Worm (Caenorhabditis elegans) whole organism, early embryonic: ENCODE measurements around the gene C44H4.4.
"Not testable (repeated sequence)": the region's sequence is repeated elsewhere in the genome, so short reads cannot be mapped to it uniquely, and the experiment has no call there.

Experiments
- B0310.2 ChIP-seq: sonication (generic microtip); optimal IDR thresholded peaks from 2 replicates; lab custom pipeline; 2016; ENCODE audit warnings: mild to moderate bottlenecking, missing genetic modification characterization, missing compliant biosample characterization
- F13C5.2 ChIP-seq: sonication (generic microtip); optimal IDR thresholded peaks from 2 replicates; lab custom pipeline; 2017; ENCODE audit warnings: mild to moderate bottlenecking, missing genetic modification characterization, inconsistent platforms, missing compliant biosample characterization
- aly-1 ChIP-seq: sonication (generic microtip); optimal IDR thresholded peaks from 2 replicates; lab custom pipeline; 2016; ENCODE audit warnings: missing genetic modification characterization, missing compliant biosample characterization
- ama-1 ChIP-seq: fragments of 150-350 bp; optimal IDR thresholded peaks from 2 replicates; lab custom pipeline; 2014
- ceh-13 ChIP-seq: fragments of 200-800 bp; sonication (Bioruptor generic); optimal IDR thresholded peaks from 2 replicates; lab custom pipeline; 2018; ENCODE audit warnings: mild to moderate bottlenecking, missing genetic modification characterization, missing compliant biosample characterization
- ceh-36 ChIP-seq: sonication (generic microtip); optimal IDR thresholded peaks from 2 replicates; lab custom pipeline; 2016; ENCODE audit warnings: missing genetic modification characterization, inconsistent platforms, missing compliant biosample characterization
- ets-7 ChIP-seq: sonication (generic microtip); optimal IDR thresholded peaks from 2 replicates; lab custom pipeline; 2016; ENCODE audit warnings: missing genotype, missing genetic modification characterization, missing compliant biosample characterization
- flt-1 ChIP-seq: fragments of 200-800 bp; sonication (Bioruptor generic); IDR thresholded peaks from 2 replicates; pipeline ENCODE4 v1.3.6; 2022; ENCODE audit warnings: missing genetic modification characterization, missing compliant biosample characterization
- hmbx-1 ChIP-seq: sonication (generic microtip); optimal IDR thresholded peaks from 2 replicates; lab custom pipeline; 2016; ENCODE audit warnings: mild to moderate bottlenecking, missing genetic modification characterization, missing compliant biosample characterization
- hmg-4 ChIP-seq: fragments of 200-800 bp; sonication (Bioruptor generic); optimal IDR thresholded peaks from 2 replicates; lab custom pipeline; 2018; ENCODE audit warnings: mild to moderate bottlenecking, missing genetic modification characterization, missing compliant biosample characterization
- hnd-1 ChIP-seq: sonication (generic microtip); optimal IDR thresholded peaks from 2 replicates; lab custom pipeline; 2016; ENCODE audit warnings: missing genetic modification characterization, missing compliant biosample characterization
- pes-1 ChIP-seq: fragments of 200-800 bp; sonication (Bioruptor generic); IDR thresholded peaks from 2 replicates; pipeline ENCODE4 v1.3.6; 2022; ENCODE audit warnings: missing genetic modification reagents, missing genetic modification characterization, missing compliant biosample characterization
- scrt-1 ChIP-seq: fragments of 200-800 bp; sonication (Bioruptor generic); IDR thresholded peaks from 2 replicates; pipeline ENCODE4 v1.3.6; 2022; ENCODE audit warnings: missing genetic modification characterization, missing compliant biosample characterization
- sea-1 ChIP-seq: fragments of 200-800 bp; sonication (Bioruptor generic); conservative IDR thresholded peaks from 2 replicates; pipeline ENCODE4 v1.3.6; 2022; ENCODE audit warnings: missing genetic modification characterization, missing compliant biosample characterization
- tbx-11 ChIP-seq: fragments of 200-800 bp; sonication (Bioruptor generic); IDR thresholded peaks from 2 replicates; pipeline ENCODE4 v1.3.6; 2022; ENCODE audit warnings: missing genetic modification characterization, missing compliant biosample characterization
- tbx-37 ChIP-seq: fragments of 200-800 bp; sonication (Bioruptor generic); conservative IDR thresholded peaks from 2 replicates; pipeline ENCODE4 v1.3.6; 2022; ENCODE audit warnings: missing genetic modification reagents, missing genetic modification characterization, missing compliant biosample characterization
- tra-4 ChIP-seq: sonication (generic microtip); optimal IDR thresholded peaks from 2 replicates; lab custom pipeline; 2017; ENCODE audit warnings: missing genetic modification characterization, missing compliant biosample characterization

C44H4.4 gene

DNA sequence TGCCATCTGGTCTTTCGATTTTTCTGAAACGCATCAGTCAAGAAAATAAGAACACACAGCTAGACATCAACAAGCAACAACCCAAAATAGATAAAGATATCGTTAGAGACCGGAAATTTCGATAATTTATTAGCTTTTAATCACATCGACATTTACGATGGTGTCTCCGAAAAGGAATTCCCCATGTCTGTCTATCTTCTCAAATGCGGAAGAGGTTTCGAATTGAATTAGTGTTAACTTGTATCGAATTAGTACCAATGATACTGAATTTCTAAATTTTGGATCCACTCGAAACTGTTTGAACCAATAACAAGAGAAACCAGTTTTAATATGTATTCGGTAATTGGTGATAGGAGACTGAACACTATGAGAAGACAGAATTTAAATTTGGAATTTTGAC lies 54.3 kb downstream of the C44H4.4 start:
- TF ChIP-seq ceh-36 (tag; lab: Kevin White, UChicago): no peak
- TF ChIP-seq ets-7 (tag; lab: Kevin White, UChicago): no peak
- TF ChIP-seq hnd-1 (tag; lab: Kevin White, UChicago): no peak
- no peak for TF ChIP-seq hmbx-1 (tag; lab: Kevin White, UChicago)
- TF ChIP-seq ama-1 (lab: Kevin White, UChicago): no peak
- TF ChIP-seq tbx-11 (GFP tag; lab: Robert Waterston, UW): no peak
- no peak for TF ChIP-seq tbx-37 (GFP tag; lab: Robert Waterston, UW)
- no peak for TF ChIP-seq flt-1 (GFP tag; lab: Robert Waterston, UW)
- TF ChIP-seq tra-4 (tag; lab: Kevin White, UChicago): no peak
- TF ChIP-seq pes-1 (GFP tag; lab: Robert Waterston, UW): no peak
- no peak for TF ChIP-seq aly-1 (tag; lab: Kevin White, UChicago)
- TF ChIP-seq B0310.2: no peak
- no peak for TF ChIP-seq scrt-1 (GFP tag; lab: Robert Waterston, UW)
- TF ChIP-seq hmg-4: no peak
- TF ChIP-seq sea-1 (GFP tag; lab: Robert Waterston, UW): no peak
- TF ChIP-seq F13C5.2 (tag; lab: Kevin White, UChicago): no peak
- TF ChIP-seq ceh-13 (GFP tag; lab: Kevin White, UChicago): no peak

DNA sequence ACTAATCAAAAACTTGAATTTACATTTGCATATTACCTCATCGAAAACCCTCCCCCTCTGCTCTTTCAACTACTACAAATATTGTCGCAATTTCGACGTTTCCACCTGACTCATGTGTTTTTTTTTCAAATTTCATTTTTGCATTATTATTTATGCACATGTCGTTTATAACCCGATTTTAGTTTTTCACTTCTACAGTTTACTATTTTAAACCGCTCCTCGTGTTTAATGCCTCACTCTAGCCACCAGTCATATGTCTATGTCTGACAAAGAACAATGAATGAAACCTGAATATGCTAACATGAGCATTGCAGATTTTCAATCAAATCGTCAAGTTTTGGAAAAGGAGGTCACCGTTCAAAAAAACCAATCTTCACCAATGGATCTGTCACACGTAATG lies 54.8 kb downstream of the C44H4.4 start, which contains the start of gene T24C2.5:
Gene T24C2.5, plus strand, starts transcription at position 301 of the 400 bp plus-strand sequence.
- TF ChIP-seq flt-1 (GFP tag; lab: Robert Waterston, UW): no peak
- TF ChIP-seq tbx-11 (GFP tag; lab: Robert Waterston, UW): no peak
- no peak for TF ChIP-seq scrt-1 (GFP tag; lab: Robert Waterston, UW)
- TF ChIP-seq ceh-13 (GFP tag; lab: Kevin White, UChicago): no peak
- no peak for TF ChIP-seq ets-7 (tag; lab: Kevin White, UChicago)
- no peak for TF ChIP-seq hmg-4
- no peak for TF ChIP-seq tra-4 (tag; lab: Kevin White, UChicago)
- no peak for TF ChIP-seq pes-1 (GFP tag; lab: Robert Waterston, UW)
- no peak for TF ChIP-seq hnd-1 (tag; lab: Kevin White, UChicago)
- no peak for TF ChIP-seq hmbx-1 (tag; lab: Kevin White, UChicago)

ce11 chrX:14530107-14530506 lies 58.8 kb downstream of the C44H4.4 start, which contains the start of gene nspc-20:
TSS of gene nspc-20 (minus strand) at chrX:14530207.
- TF ChIP-seq tra-4 (tag; lab: Kevin White, UChicago): no peak
- TF ChIP-seq scrt-1 (GFP tag; lab: Robert Waterston, UW): no peak
- TF ChIP-seq sea-1 (GFP tag; lab: Robert Waterston, UW): no peak
- TF ChIP-seq tbx-37 (GFP tag; lab: Robert Waterston, UW): no peak
- no peak for TF ChIP-seq ama-1 (lab: Kevin White, UChicago)
- TF ChIP-seq B0310.2: no peak
- no peak for TF ChIP-seq ets-7 (tag; lab: Kevin White, UChicago)
- no peak for TF ChIP-seq hnd-1 (tag; lab: Kevin White, UChicago)
- TF ChIP-seq hmbx-1 (tag; lab: Kevin White, UChicago): no peak
- TF ChIP-seq F13C5.2 (tag; lab: Kevin White, UChicago): no peak
- no peak for TF ChIP-seq ceh-13 (GFP tag; lab: Kevin White, UChicago)
- no peak for TF ChIP-seq ceh-36 (tag; lab: Kevin White, UChicago)
- TF ChIP-seq pes-1 (GFP tag; lab: Robert Waterston, UW): no peak
- no peak for TF ChIP-seq hmg-4
- TF ChIP-seq tbx-11 (GFP tag; lab: Robert Waterston, UW): no peak
- TF ChIP-seq aly-1 (tag; lab: Kevin White, UChicago): no peak
- no peak for TF ChIP-seq flt-1 (GFP tag; lab: Robert Waterston, UW)

DNA sequence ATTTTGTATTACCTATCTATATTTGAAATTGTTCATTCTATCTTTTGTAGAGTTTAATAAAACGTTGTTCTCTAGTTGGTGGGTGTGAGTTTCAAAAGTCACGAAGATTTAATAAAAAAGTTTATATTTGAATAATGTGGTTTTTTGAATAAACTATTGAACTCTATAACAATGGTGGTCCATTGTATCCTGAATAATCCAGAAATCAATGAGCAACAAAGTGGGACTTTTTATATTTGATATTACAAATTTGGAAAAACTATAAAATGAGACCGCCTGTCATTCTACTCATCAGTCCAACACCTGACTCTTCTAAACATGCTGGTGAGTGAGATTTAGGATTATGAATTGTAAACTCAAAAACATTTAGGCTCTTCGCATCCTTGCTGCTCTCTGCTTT lies 60.5 kb downstream of the C44H4.4 start, which contains the start of gene nspc-19:
Gene nspc-19, plus strand, starts transcription at position 301 of the 400 bp plus-strand sequence.
- TF ChIP-seq tra-4 (tag; lab: Kevin White, UChicago); sea-1 (GFP tag; lab: Robert Waterston, UW); ets-7 (tag; lab: Kevin White, UChicago): not testable (repeated sequence)

DNA sequence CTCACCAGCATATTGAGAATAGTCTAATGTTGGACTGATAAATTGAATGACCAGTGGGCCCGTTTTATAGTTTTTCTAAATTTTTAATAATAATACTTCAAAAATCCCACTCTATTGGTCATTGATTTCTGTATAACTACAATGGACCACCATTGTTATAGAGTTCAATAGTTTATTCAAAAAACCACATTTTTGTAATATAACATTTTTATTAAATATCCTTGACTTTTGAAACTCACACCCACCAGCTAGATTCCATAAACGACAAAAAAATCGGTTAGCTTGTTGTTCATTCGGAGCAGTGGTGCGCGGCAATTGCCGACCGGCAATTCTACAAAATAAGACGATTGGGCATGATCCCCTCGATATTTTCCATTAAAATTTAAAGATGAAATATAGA lies 61.3 kb downstream of the C44H4.4 start, which contains the start of gene nspc-18:
Gene nspc-18, minus strand, starts transcription at position 101 of the 400 bp plus-strand sequence.
- no peak for TF ChIP-seq ets-7 (tag; lab: Kevin White, UChicago)
- no peak for TF ChIP-seq hmbx-1 (tag; lab: Kevin White, UChicago)
- no peak for TF ChIP-seq F13C5.2 (tag; lab: Kevin White, UChicago)
- no peak for TF ChIP-seq ceh-36 (tag; lab: Kevin White, UChicago)
- TF ChIP-seq B0310.2: no peak
- no peak for TF ChIP-seq ama-1 (lab: Kevin White, UChicago)
- TF ChIP-seq scrt-1 (GFP tag; lab: Robert Waterston, UW): no peak
- no peak for TF ChIP-seq tra-4 (tag; lab: Kevin White, UChicago)
- TF ChIP-seq flt-1 (GFP tag; lab: Robert Waterston, UW): no peak
- no peak for TF ChIP-seq ceh-13 (GFP tag; lab: Kevin White, UChicago)
- TF ChIP-seq tbx-11 (GFP tag; lab: Robert Waterston, UW): no peak
- no peak for TF ChIP-seq hmg-4
- TF ChIP-seq sea-1 (GFP tag; lab: Robert Waterston, UW): no peak
- TF ChIP-seq tbx-37 (GFP tag; lab: Robert Waterston, UW): no peak

DNA sequence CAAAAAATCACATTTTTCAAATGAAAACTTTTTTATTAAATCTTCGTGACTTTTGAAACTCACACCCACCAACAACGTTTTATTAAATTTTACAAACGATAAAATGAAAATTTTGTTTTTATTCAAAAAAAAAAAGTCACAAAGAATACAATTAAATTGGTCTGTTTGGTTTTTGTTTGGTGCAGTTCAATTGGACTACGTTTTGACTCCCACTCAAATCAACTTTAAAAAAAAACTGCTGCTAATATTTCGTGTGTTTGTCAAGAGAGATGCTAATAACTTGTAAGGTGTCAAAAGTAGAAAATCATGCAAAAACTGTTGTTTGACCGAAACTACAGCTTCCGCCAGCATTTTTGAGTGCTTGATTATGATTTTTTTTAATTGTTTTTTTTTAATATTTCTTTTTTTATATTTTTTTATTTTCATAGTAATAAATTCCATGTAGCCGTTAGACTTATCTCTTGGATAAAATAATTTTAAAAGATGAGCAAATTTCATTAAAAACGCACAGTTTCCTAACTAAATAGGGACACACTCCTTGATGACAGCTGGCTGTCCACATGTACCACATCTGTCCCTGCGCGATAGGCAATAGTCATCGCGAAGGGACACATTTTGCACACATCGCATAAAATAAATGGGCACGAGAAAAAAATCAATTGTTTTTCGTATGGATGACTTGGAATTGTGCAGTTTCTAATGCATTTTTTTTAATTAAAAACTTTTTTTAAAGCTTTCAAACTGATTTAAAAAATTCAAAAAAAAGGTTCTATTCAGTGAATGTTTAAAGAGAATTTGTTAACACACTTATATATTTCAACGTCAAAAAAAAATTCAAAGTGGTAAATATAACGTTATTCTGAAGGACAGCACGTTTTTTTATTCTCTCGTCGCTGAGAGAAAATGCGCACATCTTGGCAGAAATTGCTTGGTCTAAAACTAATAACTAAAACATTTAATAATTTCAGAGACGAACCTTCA lies 63.3 kb downstream of the C44H4.4 start:
- no peak for TF ChIP-seq B0310.2
- TF ChIP-seq ceh-13 (GFP tag; lab: Kevin White, UChicago): peak; percentile 39
- TF ChIP-seq ama-1 (lab: Kevin White, UChicago): no peak
- TF ChIP-seq tbx-37 (GFP tag; lab: Robert Waterston, UW): peak; percentile 60
- peak; percentile 8 for TF ChIP-seq ceh-36 (tag; lab: Kevin White, UChicago)
- peak; percentile 95 for TF ChIP-seq hmg-4
- TF ChIP-seq hmbx-1 (tag; lab: Kevin White, UChicago): no peak
- no peak for TF ChIP-seq aly-1 (tag; lab: Kevin White, UChicago)
- 0 out of 2 replicates have a peak, but pooled peaks have one; percentile 8 for TF ChIP-seq flt-1 (GFP tag; lab: Robert Waterston, UW)
- no peak for TF ChIP-seq hnd-1 (tag; lab: Kevin White, UChicago)
- peak; percentile 98 for TF ChIP-seq F13C5.2 (tag; lab: Kevin White, UChicago)
- TF ChIP-seq tbx-11 (GFP tag; lab: Robert Waterston, UW): no peak
- TF ChIP-seq tra-4 (tag; lab: Kevin White, UChicago): no peak
- TF ChIP-seq ets-7 (tag; lab: Kevin White, UChicago): no peak
- peak; percentile 79 for TF ChIP-seq sea-1 (GFP tag; lab: Robert Waterston, UW)
- no peak; the same call in 1 of the 2 replicates for TF ChIP-seq pes-1 (GFP tag; lab: Robert Waterston, UW)
- no peak for TF ChIP-seq scrt-1 (GFP tag; lab: Robert Waterston, UW)
